Fruit fly (Drosophila melanogaster) whole organism, embryonic: ENCODE results near the gene CG13000.
A peak's percentile ranks its signal among the peaks of the same experiment; 100 is the strongest.

Source experiments
- Atf6 ChIP-seq: fragments of 200-800 bp; sonication (Bioruptor generic); IDR thresholded peaks from 2 replicates; pipeline ENCODE4 v1.3.6; 2022; ENCODE audit warnings: missing biosample characterization, missing genetic modification characterization
- CG12219 ChIP-seq: fragments of 200-800 bp; sonication (Bioruptor generic); optimal IDR thresholded peaks from 3 replicates; lab custom pipeline; 2018; ENCODE audit warnings: missing biosample characterization, mild to moderate bottlenecking, missing genetic modification characterization
- CG12236 ChIP-seq: fragments of 200-800 bp; sonication (Bioruptor generic); optimal IDR thresholded peaks from 2 replicates; lab custom pipeline; 2016; ENCODE audit warnings: missing biosample characterization, missing genetic modification characterization
- CG15479 ChIP-seq: fragments of 200-800 bp; sonication (Bioruptor generic); optimal IDR thresholded peaks from 3 replicates; lab custom pipeline; 2019; ENCODE audit warnings: missing biosample characterization, mild to moderate bottlenecking, missing genetic modification characterization, moderate library complexity
- CG1647 ChIP-seq: fragments of 200-800 bp; sonication (Bioruptor generic); optimal IDR thresholded peaks from 3 replicates; lab custom pipeline; 2016; ENCODE audit warnings: missing biosample characterization, missing genetic modification characterization
- CG17328 ChIP-seq: fragments of 200-800 bp; sonication (Bioruptor generic); IDR thresholded peaks from 2 replicates; pipeline ENCODE4 v1.3.6; 2022; ENCODE audit warnings: missing biosample characterization, missing genetic modification characterization
- CG1832 ChIP-seq: fragments of 200-800 bp; sonication (Bioruptor generic); optimal IDR thresholded peaks from 2 replicates; lab custom pipeline; 2017; ENCODE audit warnings: missing biosample characterization, mild to moderate bottlenecking, missing genetic modification characterization, inconsistent platforms
- CG2116 ChIP-seq: fragments of 200-800 bp; sonication (Bioruptor generic); optimal IDR thresholded peaks from 3 replicates; lab custom pipeline; 2018; ENCODE audit warnings: missing biosample characterization, mild to moderate bottlenecking, missing genetic modification characterization
- CG2712 ChIP-seq: fragments of 200-800 bp; optimal IDR thresholded peaks from 3 replicates; lab custom pipeline; 2019; ENCODE audit warnings: missing biosample characterization, mild to moderate bottlenecking, missing genetic modification characterization, moderate library complexity
- CG30403 ChIP-seq: fragments of 200-800 bp; sonication (Bioruptor generic); optimal IDR thresholded peaks from 3 replicates; lab custom pipeline; 2016; ENCODE audit warnings: missing biosample characterization, missing genetic modification characterization
- CG3726 ChIP-seq: fragments of 200-800 bp; sonication (Bioruptor generic); IDR thresholded peaks from 3 replicates; pipeline ENCODE4, ENCODE4 v1.3.6; 2022; ENCODE audit warnings: missing biosample characterization, missing genetic modification characterization
- CG3838 ChIP-seq: fragments of 200-800 bp; sonication (Bioruptor generic); optimal IDR thresholded peaks from 3 replicates; lab custom pipeline; 2016; ENCODE audit warnings: missing biosample characterization, missing genetic modification characterization
- CG4328 ChIP-seq: fragments of 200-800 bp; sonication (Bioruptor generic); optimal IDR thresholded peaks from 3 replicates; lab custom pipeline; 2017; ENCODE audit warnings: missing biosample characterization, missing genetic modification reagents, missing genetic modification characterization
- CG43689 ChIP-seq: fragments of 200-800 bp; sonication (Bioruptor generic); IDR thresholded peaks from 2 replicates; pipeline ENCODE4 v1.3.6; 2022; ENCODE audit warnings: missing biosample characterization, missing genetic modification characterization
- CG6683 ChIP-seq: fragments of 200-800 bp; sonication (Bioruptor generic); optimal IDR thresholded peaks from 2 replicates; lab custom pipeline; 2017; ENCODE audit warnings: missing biosample characterization, mild to moderate bottlenecking, missing genetic modification characterization, missing genetic modification reagents
- CG8478 ChIP-seq: fragments of >200 bp; optimal IDR thresholded peaks from 2 replicates; lab custom pipeline; 2018
- CG9932 ChIP-seq: fragments of 200-800 bp; sonication (Bioruptor generic); IDR thresholded peaks from 2 replicates; pipeline ENCODE4 v1.3.6; 2022; ENCODE audit warnings: missing biosample characterization, missing genetic modification characterization
- D19A ChIP-seq: fragments of 200-800 bp; optimal IDR thresholded peaks from 3 replicates; lab custom pipeline; 2019; ENCODE audit warnings: missing biosample characterization, mild to moderate bottlenecking, missing genetic modification characterization, moderate library complexity
- Dref ChIP-seq: fragments of 200-800 bp; sonication (Bioruptor generic); IDR thresholded peaks from 2 replicates; pipeline ENCODE4 v1.3.6; 2022; ENCODE audit warnings: missing biosample characterization, missing genetic modification characterization
- HHEX ChIP-seq: fragments of 200-800 bp; sonication (Bioruptor generic); optimal IDR thresholded peaks from 3 replicates; lab custom pipeline; 2017; ENCODE audit warnings: missing biosample characterization, mild to moderate bottlenecking, missing genetic modification characterization, missing genetic modification reagents
- HLH3B ChIP-seq: fragments of 200-800 bp; sonication (Bioruptor generic); IDR thresholded peaks from 2 replicates; pipeline ENCODE4 v1.3.6; 2022; ENCODE audit warnings: missing biosample characterization, missing genetic modification characterization
- Hmr ChIP-seq: fragments of 200-800 bp; sonication (Bioruptor generic); optimal IDR thresholded peaks from 3 replicates; lab custom pipeline; 2017; ENCODE audit warnings: mild to moderate bottlenecking, missing biosample characterization, missing genetic modification reagents, missing genetic modification characterization
- Hsf ChIP-seq: fragments of 200-800 bp; sonication (Bioruptor generic); optimal IDR thresholded peaks from 3 replicates; lab custom pipeline; 2016; ENCODE audit warnings: missing biosample characterization, missing genetic modification characterization
- Neu2 ChIP-seq: fragments of 200-800 bp; sonication (Bioruptor generic); optimal IDR thresholded peaks from 3 replicates; lab custom pipeline; 2016; ENCODE audit warnings: missing biosample characterization, missing genetic modification characterization, borderline replicate concordance
- Nf-YA ChIP-seq: fragments of 200-800 bp; sonication (Bioruptor generic); IDR thresholded peaks from 2 replicates; pipeline ENCODE4 v1.3.6; 2022; ENCODE audit warnings: missing biosample characterization, missing genetic modification characterization
- Sin3A ChIP-seq: fragments of >200 bp; optimal IDR thresholded peaks from 2 replicates; lab custom pipeline; 2018
- Trl ChIP-seq, 3 experiments: fragments of >200 bp in 2 of 3; fragments of 200-800 bp in 1 of 3; sonication (Bioruptor generic) in 1 of 3; optimal IDR thresholded peaks; 2 replicates in 1 of 3; 3 replicates in 2 of 3; lab custom pipeline; 2016 to 2017; ENCODE audit warnings: missing biosample characterization in 1 of 3, missing genetic modification characterization in 1 of 3
- al ChIP-seq: fragments of 200-800 bp; sonication (Bioruptor generic); IDR thresholded peaks from 2 replicates; pipeline ENCODE4 v1.3.6; 2022; ENCODE audit warnings: missing biosample characterization, missing genetic modification characterization
- bigmax ChIP-seq: fragments of 200-800 bp; sonication (Bioruptor generic); optimal IDR thresholded peaks from 2 replicates; lab custom pipeline; 2018; ENCODE audit warnings: missing biosample characterization, mild to moderate bottlenecking, missing genetic modification characterization
- cg ChIP-seq: fragments of 200-800 bp; sonication (Bioruptor generic); optimal IDR thresholded peaks from 3 replicates; lab custom pipeline; 2019; ENCODE audit warnings: missing biosample characterization, mild to moderate bottlenecking, missing genetic modification characterization, moderate library complexity
- dati ChIP-seq: fragments of 200-800 bp; sonication (Bioruptor generic); IDR thresholded peaks from 2 replicates; pipeline ENCODE4 v1.3.6; 2022; ENCODE audit warnings: missing biosample characterization, missing genetic modification characterization
- dimm ChIP-seq: fragments of 200-800 bp; sonication (Bioruptor generic); IDR thresholded peaks from 2 replicates; pipeline ENCODE4 v1.3.6; 2022; ENCODE audit warnings: missing biosample characterization, missing genetic modification characterization
- disco-r ChIP-seq: fragments of 200-800 bp; sonication (Bioruptor generic); optimal IDR thresholded peaks from 2 replicates; lab custom pipeline; 2016; ENCODE audit warnings: missing biosample characterization, missing genetic modification characterization
- dysf ChIP-seq: fragments of 200-800 bp; sonication (Bioruptor generic); IDR thresholded peaks from 3 replicates; pipeline ENCODE4 v1.3.6; 2022; ENCODE audit warnings: missing biosample characterization, missing genetic modification characterization
- ems ChIP-seq: fragments of 200-800 bp; sonication (Bioruptor generic); optimal IDR thresholded peaks from 3 replicates; lab custom pipeline; 2016; ENCODE audit warnings: missing biosample characterization, missing genetic modification characterization
- gfzf ChIP-seq: fragments of 200-800 bp; sonication (Bioruptor generic); optimal IDR thresholded peaks from 2 replicates; lab custom pipeline; 2016; ENCODE audit warnings: missing biosample characterization, mild to moderate bottlenecking, missing genetic modification characterization, moderate library complexity
- hkb ChIP-seq, 2 experiments: fragments of 200-800 bp in 1 of 2; fragments of >200 bp in 1 of 2; sonication (Bioruptor generic) in 1 of 2; IDR thresholded peaks in 1 of 2; optimal IDR thresholded peaks in 1 of 2; 2 replicates each; pipeline versions ENCODE4 v1.3.6 to Lab custom; 2017 to 2022; ENCODE audit warnings: missing biosample characterization in 1 of 2, missing genetic modification characterization in 1 of 2
- hth ChIP-seq: fragments of >200 bp; optimal IDR thresholded peaks from 2 replicates; lab custom pipeline; 2017; ENCODE audit warnings: inconsistent platforms
- jing ChIP-seq: fragments of 200-800 bp; sonication (Bioruptor generic); optimal IDR thresholded peaks from 2 replicates; lab custom pipeline; 2018; ENCODE audit warnings: missing biosample characterization, mild to moderate bottlenecking, missing genetic modification characterization
- kni ChIP-seq: fragments of 200-800 bp; sonication (Bioruptor generic); optimal IDR thresholded peaks from 3 replicates; lab custom pipeline; 2017; ENCODE audit warnings: mild to moderate bottlenecking, missing biosample characterization, missing genetic modification reagents, missing genetic modification characterization
- lbe ChIP-seq: fragments of 200-800 bp; sonication (Bioruptor generic); optimal IDR thresholded peaks from 2 replicates; lab custom pipeline; 2016; ENCODE audit warnings: missing biosample characterization, mild to moderate bottlenecking, missing genetic modification characterization
- nom ChIP-seq: fragments of 200-800 bp; sonication (Bioruptor generic); optimal IDR thresholded peaks from 2 replicates; lab custom pipeline; 2017; ENCODE audit warnings: missing biosample characterization, missing genetic modification characterization, mild to moderate bottlenecking, moderate library complexity, missing genetic modification reagents
- org-1 ChIP-seq: fragments of 200-800 bp; sonication (Bioruptor generic); optimal IDR thresholded peaks from 2 replicates; lab custom pipeline; 2017; ENCODE audit warnings: missing biosample characterization, missing genetic modification characterization
- run ChIP-seq: fragments of 200-800 bp; sonication (Bioruptor generic); optimal IDR thresholded peaks from 3 replicates; lab custom pipeline; 2018; ENCODE audit warnings: missing biosample characterization, mild to moderate bottlenecking, missing genetic modification characterization
- salm ChIP-seq: fragments of 200-800 bp; sonication (Bioruptor generic); optimal IDR thresholded peaks from 2 replicates; lab custom pipeline; 2018; ENCODE audit warnings: missing biosample characterization, mild to moderate bottlenecking, missing genetic modification characterization
- sens ChIP-seq: fragments of 200-800 bp; sonication (Bioruptor generic); peaks from one replicate; lab custom pipeline; 2016; ENCODE audit warnings: missing biosample characterization, missing genetic modification characterization
- sens-2 ChIP-seq: fragments of 200-800 bp; sonication (Bioruptor generic); IDR thresholded peaks from 2 replicates; pipeline ENCODE4 v1.3.6; 2022; ENCODE audit warnings: missing biosample characterization, missing genetic modification characterization
- sqz ChIP-seq: fragments of 200-800 bp; sonication (Bioruptor generic); optimal IDR thresholded peaks from 3 replicates; lab custom pipeline; 2018; ENCODE audit warnings: missing biosample characterization, mild to moderate bottlenecking, missing genetic modification characterization
- tgo ChIP-seq: fragments of 200-800 bp; sonication (Bioruptor generic); IDR thresholded peaks from 3 replicates; pipeline ENCODE4 v1.3.6; 2022; ENCODE audit warnings: missing biosample characterization, missing genetic modification characterization
- tll ChIP-seq, 2 experiments: fragments of 200-800 bp in 1 of 2; fragments of >200 bp in 1 of 2; sonication (Bioruptor generic) in 1 of 2; optimal IDR thresholded peaks; 2 replicates each; lab custom pipeline; 2017 to 2019; ENCODE audit warnings: missing biosample characterization in 2 of 2, missing genetic modification characterization in 2 of 2, mild to moderate bottlenecking in 1 of 2, moderate library complexity in 1 of 2
- wdn ChIP-seq: fragments of 200-800 bp; sonication (Bioruptor generic); IDR thresholded peaks from 2 replicates; pipeline ENCODE4 v1.3.6; 2022; ENCODE audit warnings: missing biosample characterization, missing genetic modification characterization

CG13000 gene

dm6 chrX:16944049-16944532 lies 4.2 kb downstream of the CG13000 start (continued):
- TF ChIP-seq CG30403 (GFP tag; lab: Kevin White, UChicago) (peak; percentile 48), ems (GFP tag; lab: Kevin White, UChicago) (no peak), CG15479 (GFP tag; lab: Kevin White, UChicago) (peak; percentile 23), hth (lab: Kevin White, UChicago) (no peak), D19A (tag; lab: Kevin White, UChicago) (peak; percentile 63), salm (tag; lab: Kevin White, UChicago) (peak; percentile 44), Hmr (peak; percentile 77), jing (GFP tag; lab: Kevin White, UChicago) (no peak), run (tag; lab: Kevin White, UChicago) (peak; percentile 53), HHEX (GFP tag; lab: Kevin White, UChicago) (peak; percentile 59), CG12236 (GFP tag; lab: Kevin White, UChicago) (no peak), Atf6 (GFP tag; lab: Robert Waterston, UW) (no peak), al (GFP tag; lab: Robert Waterston, UW) (peak; percentile 53), dimm (GFP tag; lab: Robert Waterston, UW) (no peak), CG12219 (GFP tag; lab: Kevin White, UChicago) (no peak), nom (GFP tag; lab: Kevin White, UChicago) (no peak), Neu2 (GFP tag; lab: Kevin White, UChicago) (no peak), lbe (GFP tag; lab: Kevin White, UChicago) (no peak), disco-r (GFP tag; lab: Kevin White, UChicago) (no peak), HLH3B (GFP tag; lab: Robert Waterston, UW) (0 out of 2 replicates have a peak, but pooled peaks have one; percentile 24), Nf-YA (GFP tag; lab: Robert Waterston, UW) (no peak), Hsf (GFP tag; lab: Kevin White, UChicago) (no peak), CG8478 (lab: Kevin White, UChicago) (no peak), CG2712 (peak; percentile 65), gfzf (GFP tag; lab: Kevin White, UChicago) (no peak), CG3838 (no peak), kni (GFP tag; lab: Kevin White, UChicago) (no peak), Trl (optimal IDR thresholded peaks at IDR 0.05; lab: Kevin White, UChicago) (peak in 1 of 2 experiments; percentile 26), Trl (GFP tag; optimal IDR thresholded peaks at IDR 0.05; lab: Kevin White, UChicago) (no peak), dysf (GFP tag; lab: Robert Waterston, UW) (peak; percentile 68; the same call in 2 of the 3 replicates), CG2116 (GFP tag; lab: Kevin White, UChicago) (no peak), tgo (GFP tag; lab: Robert Waterston, UW) (peak; percentile 49; the same call in 1 of the 3 replicates), org-1 (GFP tag; lab: Kevin White, UChicago) (peak; percentile 62), cg (GFP tag; lab: Kevin White, UChicago) (no peak), CG4328 (GFP tag; lab: Kevin White, UChicago) (peak; percentile 19), dati (GFP tag; lab: Robert Waterston, UW) (no peak), wdn (no peak), sqz (GFP tag; lab: Kevin White, UChicago) (no peak), tll (GFP tag; optimal IDR thresholded peaks at IDR 0.05; lab: Kevin White, UChicago) (no peak), hkb (optimal IDR thresholded peaks at IDR 0.05; lab: Kevin White, UChicago) (no peak), hkb (GFP tag; IDR thresholded peaks at IDR 0.05; lab: Robert Waterston, UW) (0 out of 2 replicates have a peak, but pooled peaks have one; percentile 56), CG17328 (GFP tag; lab: Robert Waterston, UW) (no peak), Sin3A (lab: Kevin White, UChicago) (no peak), CG6683 (peak; percentile 54), CG1832 (peak; percentile 73), sens-2 (GFP tag; lab: Robert Waterston, UW) (no peak), sens (GFP tag; lab: Kevin White, UChicago) (peak; percentile 14), bigmax (no peak), CG43689 (GFP tag; lab: Robert Waterston, UW) (0 out of 2 replicates have a peak, but pooled peaks have one; percentile 4), CG3726 (GFP tag; lab: Robert Waterston, UW) (no peak), CG9932 (peak; percentile 48), Dref (GFP tag; lab: Robert Waterston, UW) (no peak), CG1647 (GFP tag; lab: Kevin White, UChicago) (no peak)
